Fruit fly (Drosophila melanogaster): ENCODE measurements around the gene CG12111.

The CG12111 gene

dm6 chrX:8583159-8583558 lies 12.4 kb upstream of the CG12111 start (continued):
- TF ChIP-seq Hr51 (GFP tag; optimal IDR thresholded peaks at IDR 0.05) (peak in 1 of 2 experiments; percentile 47), H2.0 (GFP tag; IDR thresholded peaks at IDR 0.05) (0 out of 2 replicates have a peak, but pooled peaks have one; percentile 8), eve (GFP tag; optimal IDR thresholded peaks at IDR 0.05) (no peak), Fer1 (GFP tag; optimal IDR thresholded peaks at IDR 0.05) (peak; percentile 24), CG10543 (GFP tag; optimal IDR thresholded peaks at IDR 0.05) (peak; percentile 30), Eip74EF (GFP tag; optimal IDR thresholded peaks at IDR 0.05) (no peak), sima (GFP tag; optimal IDR thresholded peaks at IDR 0.05) (no peak), lmd (GFP tag; IDR thresholded peaks at IDR 0.05) (peak; percentile 63), Ets65A (GFP tag) (peak; percentile 42), HLH54F (GFP tag; optimal IDR thresholded peaks at IDR 0.05) (peak; percentile 9), Rfx (GFP tag; IDR thresholded peaks at IDR 0.05) (peak; percentile 53; the same call in 1 of the 2 replicates), CG17359 (tag; optimal IDR thresholded peaks at IDR 0.05) (peak; percentile 4), Hand (GFP tag; optimal IDR thresholded peaks at IDR 0.05) (no peak), phol (tag; optimal IDR thresholded peaks at IDR 0.05) (peak; percentile 17), HLH3B (GFP tag; IDR thresholded peaks at IDR 0.05) (0 out of 2 replicates have a peak, but pooled peaks have one; percentile 9), dmrt99B (tag; optimal IDR thresholded peaks at IDR 0.05) (peak; percentile 16), CG9215 (GFP tag; IDR thresholded peaks at IDR 0.05) (peak; percentile 36; the same call in 1 of the 2 replicates), CG31441 (GFP tag; IDR thresholded peaks at IDR 0.05) (0 out of 2 replicates have a peak, but pooled peaks have one; percentile 23), zfh2 (GFP tag; optimal IDR thresholded peaks at IDR 0.05) (peak; percentile 27), CG18599 (GFP tag; optimal IDR thresholded peaks at IDR 0.05) (peak; percentile 44), prd (optimal IDR thresholded peaks at IDR 0.05) (no peak), prd (GFP tag; IDR thresholded peaks at IDR 0.05) (peak; percentile 28; the same call in 1 of the 3 replicates), Abd-B (GFP tag; optimal IDR thresholded peaks at IDR 0.05) (peak; percentile 11), vvl (GFP tag; IDR thresholded peaks at IDR 0.05) (peak; percentile 51; the same call in 1 of the 2 replicates), CG10147 (GFP tag; optimal IDR thresholded peaks at IDR 0.05) (peak; percentile 19), ind (GFP tag; optimal IDR thresholded peaks at IDR 0.05) (peak; percentile 5), CG6175 (GFP tag; IDR thresholded peaks at IDR 0.05) (no peak), CG14441 (GFP tag; IDR thresholded peaks at IDR 0.05) (peak; percentile 33; the same call in 1 of the 2 replicates), chm (GFP tag; IDR thresholded peaks at IDR 0.05) (no peak), Blimp-1 (GFP tag; optimal IDR thresholded peaks at IDR 0.05) (peak; percentile 33), z (GFP tag; IDR thresholded peaks at IDR 0.05) (no peak), sisA (GFP tag; IDR thresholded peaks at IDR 0.05) (peak; percentile 17; the same call in 1 of the 2 replicates), CG12659 (GFP tag; optimal IDR thresholded peaks at IDR 0.05) (peak; percentile 52), sd (tag; optimal IDR thresholded peaks at IDR 0.05) (peak; percentile 57), scrt (GFP tag; optimal IDR thresholded peaks at IDR 0.05) (peak; percentile 18), stc (GFP tag; IDR thresholded peaks at IDR 0.05) (0 out of 2 replicates have a peak, but pooled peaks have one; percentile 21), CG9932 (GFP tag; IDR thresholded peaks at IDR 0.05) (peak; percentile 29; the same call in 1 of the 2 replicates), PHDP (tag; optimal IDR thresholded peaks at IDR 0.05) (peak; percentile 24), fd96Cb (tag; optimal IDR thresholded peaks at IDR 0.05) (peak; percentile 23), grau (tag; optimal IDR thresholded peaks at IDR 0.05) (peak; percentile 81), CG32532 (GFP tag; IDR thresholded peaks at IDR 0.05) (peak; percentile 32; the same call in 1 of the 2 replicates), CG3281 (GFP tag; optimal IDR thresholded peaks at IDR 0.05) (peak; percentile 21), otp (GFP tag; IDR thresholded peaks at IDR 0.05) (no peak), gem (tag; optimal IDR thresholded peaks at IDR 0.05) (peak; percentile 47), CG17385 (GFP tag; optimal IDR thresholded peaks at IDR 0.05) (peak; percentile 33), D19A (tag; optimal IDR thresholded peaks at IDR 0.05) (no peak), CG9727 (GFP tag; optimal IDR thresholded peaks at IDR 0.05) (peak; percentile 13), CG31224 (GFP tag; IDR thresholded peaks at IDR 0.05) (0 out of 2 replicates have a peak, but pooled peaks have one; percentile 24), gsb (GFP tag; IDR thresholded peaks at IDR 0.05) (0 out of 2 replicates have a peak, but pooled peaks have one; percentile 37), CG12391 (tag; optimal IDR thresholded peaks at IDR 0.05) (peak; percentile 2)

Measured in whole organism, embryonic.